Worm (Caenorhabditis elegans): ENCODE measurements around the gene lin-39.

ce11 chrIII:7552859-7553258 lies 16.4 kb upstream of the lin-39 start:
- TF ChIP-seq elt-3 (tag; optimal IDR thresholded peaks at IDR 0.05) (no peak), fkh-10 (GFP tag; optimal IDR thresholded peaks at IDR 0.05) (no peak), zag-1 (tag; optimal IDR thresholded peaks at IDR 0.05) (no peak)
